Worm (Caenorhabditis elegans): ENCODE measurements around the gene F09C12.8.

The F09C12.8 gene

ce11 chrII:5105020-5105419, 7.2 kb upstream of the F09C12.8 start (continued):
- TF ChIP-seq F10B5.3 (tag; optimal IDR thresholded peaks at IDR 0.05) (peak; percentile 60), T20F7.1 (GFP tag; optimal IDR thresholded peaks at IDR 0.05) (no peak), spr-3 (GFP tag; optimal IDR thresholded peaks at IDR 0.05) (peak; percentile 75), zfp-2 (tag; optimal IDR thresholded peaks at IDR 0.05) (peak; percentile 55), nhr-76 (tag; optimal IDR thresholded peaks at IDR 0.05) (no peak), nhr-42 (GFP tag; IDR thresholded peaks at IDR 0.05) (peak; percentile 83), sdz-12 (GFP tag; optimal IDR thresholded peaks at IDR 0.05) (peak; percentile 77), aha-1 (tag) (peak; percentile 99), ceh-20 (GFP tag; IDR thresholded peaks at IDR 0.05) (peak; percentile 81; the same call in 1 of the 2 replicates), mes-2 (tag; optimal IDR thresholded peaks at IDR 0.05; ENCODE audit: poor library complexity, severe bottlenecking) (peak; percentile 92), F26F4.8 (GFP tag; conservative IDR thresholded peaks at IDR 0.05) (peak; percentile 92), ceh-62 (tag; optimal IDR thresholded peaks at IDR 0.05) (no peak), Y105C5A.15 (GFP tag; IDR thresholded peaks at IDR 0.05) (peak; percentile 76; the same call in 1 of the 2 replicates), nhr-111 (GFP tag; optimal IDR thresholded peaks at IDR 0.05) (peak; percentile 87), D1046.2 (GFP tag; IDR thresholded peaks at IDR 0.05) (peak; percentile 88), unc-39 (tag; optimal IDR thresholded peaks at IDR 0.05) (no peak), tra-1 (GFP tag; IDR thresholded peaks at IDR 0.05) (peak; percentile 87), ztf-11 (tag; optimal IDR thresholded peaks at IDR 0.05) (no peak), egl-43 (GFP tag; IDR thresholded peaks at IDR 0.05) (no peak), lin-15B (tag; optimal IDR thresholded peaks at IDR 0.05) (no peak), snpc-4 (tag; optimal IDR thresholded peaks at IDR 0.05) (no peak), nhr-41 (GFP tag; IDR thresholded peaks at IDR 0.05) (peak; percentile 96), daf-16 (GFP tag; optimal IDR thresholded peaks at IDR 0.05) (peak in 1 of 2 experiments; percentile 94), daf-16 (tag; optimal IDR thresholded peaks at IDR 0.05) (peak; percentile 78), gei-8 (GFP tag; optimal IDR thresholded peaks at IDR 0.05) (peak; percentile 88), php-3 (GFP tag; IDR thresholded peaks at IDR 0.05) (peak; percentile 58; the same call in 1 of the 2 replicates), daf-8 (GFP tag; IDR thresholded peaks at IDR 0.05) (no peak), daf-12 (tag; optimal IDR thresholded peaks at IDR 0.05) (no peak), tag-97 (GFP tag; IDR thresholded peaks at IDR 0.05) (no peak), lim-7 (GFP tag; IDR thresholded peaks at IDR 0.05) (peak; percentile 97), unc-62 (GFP tag; optimal IDR thresholded peaks at IDR 0.05 in 1 of 2) (peak in 1 of 2 experiments; percentile 82), unc-62 (tag; optimal IDR thresholded peaks at IDR 0.05) (no peak), lin-1 (GFP tag; IDR thresholded peaks at IDR 0.05) (peak; percentile 85; the same call in 1 of the 2 replicates), zfp-3 (GFP tag; conservative IDR thresholded peaks at IDR 0.05) (peak; percentile 66; the same call in 1 of the 2 replicates), ZK337.2 (GFP tag; IDR thresholded peaks at IDR 0.05) (0 out of 2 replicates have a peak, but pooled peaks have one; percentile 73), mxl-3 (GFP tag; optimal IDR thresholded peaks at IDR 0.05) (peak; percentile 69), saeg-2 (GFP tag; IDR thresholded peaks at IDR 0.05) (0 out of 2 replicates have a peak, but pooled peaks have one; percentile 59), zag-1 (tag; optimal IDR thresholded peaks at IDR 0.05) (no peak), ama-1 (optimal IDR thresholded peaks at IDR 0.05) (no peak), ceh-32 (tag; optimal IDR thresholded peaks at IDR 0.05; ENCODE audit: poor library complexity) (no peak), madf-9 (GFP tag; conservative IDR thresholded peaks at IDR 0.05) (no peak; the same call in 1 of the 2 replicates), skn-1 (tag; optimal IDR thresholded peaks at IDR 0.05) (no peak), zip-11 (GFP tag; IDR thresholded peaks at IDR 0.05) (peak; percentile 73; the same call in 1 of the 2 replicates), hmg-1.1 (GFP tag; IDR thresholded peaks at IDR 0.05) (peak; percentile 89), lsy-2 (tag; optimal IDR thresholded peaks at IDR 0.05) (no peak), hlh-30 (tag; optimal IDR thresholded peaks at IDR 0.05; ENCODE audit: insufficient read depth) (peak; percentile 70), cey-2 (tag; optimal IDR thresholded peaks at IDR 0.05; ENCODE audit: borderline replicate concordance, insufficient read depth) (no peak), R02D3.7 (tag; optimal IDR thresholded peaks at IDR 0.05) (peak; percentile 4), zip-2 (tag; optimal IDR thresholded peaks at IDR 0.05) (peak; percentile 60), nhr-25 (tag; optimal IDR thresholded peaks at IDR 0.05; ENCODE audit: borderline replicate concordance, insufficient read depth) (no peak)

Measured in whole organism, L4 larva.